Fruit fly (Drosophila melanogaster) whole organism, prepupa: ENCODE data around the gene CG34273.
A peak's percentile ranks its signal among the peaks of the same experiment; 100 is the strongest.

ENCODE experiments used
- Blimp-1 ChIP-seq: fragments of 200-800 bp; sonication (Bioruptor generic); optimal IDR thresholded peaks from 3 replicates; lab custom pipeline; 2017; ENCODE audit warnings: missing biosample characterization, missing genetic modification characterization, mild to moderate bottlenecking, moderate library complexity, missing genetic modification reagents
- CG10631 ChIP-seq: fragments of 200-800 bp; sonication (Bioruptor generic); optimal IDR thresholded peaks from 2 replicates; lab custom pipeline; 2016; ENCODE audit warnings: missing biosample characterization, missing genetic modification characterization
- CG10669 ChIP-seq: fragments of 200-800 bp; sonication (Bioruptor generic); optimal IDR thresholded peaks from 3 replicates; lab custom pipeline; 2018; ENCODE audit warnings: missing biosample characterization, mild to moderate bottlenecking, missing genetic modification characterization, moderate library complexity
- CG11294 ChIP-seq: fragments of 200-800 bp; sonication (Bioruptor generic); IDR thresholded peaks from 2 replicates; pipeline ENCODE4 v1.3.6; 2022; ENCODE audit warnings: missing biosample characterization, missing genetic modification characterization
- CG11902 ChIP-seq: fragments of 200-800 bp; sonication (Bioruptor generic); optimal IDR thresholded peaks from 3 replicates; lab custom pipeline; 2016; ENCODE audit warnings: missing biosample characterization, missing genetic modification characterization
- CG15336 ChIP-seq: fragments of 200-800 bp; sonication (Bioruptor generic); IDR thresholded peaks from 2 replicates; pipeline ENCODE4 v1.3.6; 2022; ENCODE audit warnings: missing biosample characterization, missing genetic modification characterization
- CG1621 ChIP-seq: fragments of 200-800 bp; sonication (Bioruptor generic); optimal IDR thresholded peaks from 3 replicates; lab custom pipeline; 2018; ENCODE audit warnings: missing biosample characterization, mild to moderate bottlenecking, missing genetic modification characterization
- CG16779 ChIP-seq: fragments of 200-800 bp; sonication (Bioruptor generic); optimal IDR thresholded peaks from 3 replicates; lab custom pipeline; 2017; ENCODE audit warnings: missing biosample characterization, mild to moderate bottlenecking, missing genetic modification characterization
- CG3032 ChIP-seq: fragments of 200-800 bp; optimal IDR thresholded peaks from 2 replicates; lab custom pipeline; 2019; ENCODE audit warnings: missing biosample characterization, mild to moderate bottlenecking, missing genetic modification characterization, moderate library complexity
- CG32006 ChIP-seq: fragments of 200-800 bp; sonication (Bioruptor generic); optimal IDR thresholded peaks from 3 replicates; lab custom pipeline; 2017; ENCODE audit warnings: missing biosample characterization, mild to moderate bottlenecking, missing genetic modification characterization
- CG34406 ChIP-seq: fragments of 200-800 bp; sonication (Bioruptor generic); optimal IDR thresholded peaks from 3 replicates; lab custom pipeline; 2016; ENCODE audit warnings: missing biosample characterization, missing genetic modification characterization
- CG3919 ChIP-seq: fragments of 200-800 bp; sonication (Bioruptor generic); optimal IDR thresholded peaks from 3 replicates; lab custom pipeline; 2016; ENCODE audit warnings: missing biosample characterization, missing genetic modification characterization
- CG4318 ChIP-seq: fragments of 200-800 bp; sonication (Bioruptor generic); optimal IDR thresholded peaks from 3 replicates; lab custom pipeline; 2017; ENCODE audit warnings: missing biosample characterization, mild to moderate bottlenecking, missing genetic modification characterization
- CG6163 ChIP-seq: fragments of 200-800 bp; sonication (Bioruptor generic); IDR thresholded peaks from 3 replicates; pipeline ENCODE4 v1.3.6; 2022; ENCODE audit warnings: missing biosample characterization, missing genetic modification characterization
- CG6276 ChIP-seq: fragments of 200-800 bp; sonication (Bioruptor generic); optimal IDR thresholded peaks from 2 replicates; lab custom pipeline; 2017; ENCODE audit warnings: missing biosample characterization, mild to moderate bottlenecking, missing genetic modification characterization
- CG6792 ChIP-seq: fragments of 200-800 bp; sonication (Bioruptor generic); optimal IDR thresholded peaks from 3 replicates; lab custom pipeline; 2016; ENCODE audit warnings: missing biosample characterization, missing genetic modification characterization
- CG6808 ChIP-seq: fragments of 200-800 bp; sonication (Bioruptor generic); optimal IDR thresholded peaks from 3 replicates; lab custom pipeline; 2017; ENCODE audit warnings: missing biosample characterization, missing genetic modification characterization, mild to moderate bottlenecking, moderate library complexity, missing genetic modification reagents
- CG6854 ChIP-seq: fragments of 200-800 bp; sonication (Bioruptor generic); optimal IDR thresholded peaks from 2 replicates; lab custom pipeline; 2017; ENCODE audit warnings: missing biosample characterization, mild to moderate bottlenecking, missing genetic modification characterization
- CG8119 ChIP-seq: fragments of 200-800 bp; sonication (Bioruptor generic); IDR thresholded peaks from 3 replicates; pipeline ENCODE4 v1.3.6; 2022; ENCODE audit warnings: missing biosample characterization, missing genetic modification characterization
- CG8319 ChIP-seq: fragments of 200-800 bp; sonication (Bioruptor generic); optimal IDR thresholded peaks from 3 replicates; lab custom pipeline; 2016; ENCODE audit warnings: missing biosample characterization, missing genetic modification characterization
- CG8632 ChIP-seq: fragments of 200-800 bp; sonication (Bioruptor generic); optimal IDR thresholded peaks from 3 replicates; lab custom pipeline; 2016; ENCODE audit warnings: missing biosample characterization, missing genetic modification characterization
- CG9139 ChIP-seq: fragments of 200-800 bp; sonication (Bioruptor generic); optimal IDR thresholded peaks from 3 replicates; lab custom pipeline; 2017; ENCODE audit warnings: missing biosample characterization, mild to moderate bottlenecking, missing genetic modification characterization
- Eip75B ChIP-seq: fragments of 200-800 bp; sonication (Bioruptor generic); optimal IDR thresholded peaks from 3 replicates; lab custom pipeline; 2016; ENCODE audit warnings: missing biosample characterization, missing genetic modification characterization
- Eip78C ChIP-seq: fragments of 200-800 bp; sonication (Bioruptor generic); peaks from one replicate; lab custom pipeline; 2016; ENCODE audit warnings: missing biosample characterization, missing genetic modification characterization
- Eip93F ChIP-seq: fragments of 200-800 bp; sonication (Bioruptor generic); optimal IDR thresholded peaks from 2 replicates; lab custom pipeline; 2016; ENCODE audit warnings: missing biosample characterization, mild to moderate bottlenecking, missing genetic modification characterization
- Ets21C ChIP-seq: fragments of 200-800 bp; sonication (Bioruptor generic); optimal IDR thresholded peaks from 3 replicates; lab custom pipeline; 2016; ENCODE audit warnings: missing biosample characterization, missing genetic modification characterization
- Ets96B ChIP-seq: fragments of 200-800 bp; optimal IDR thresholded peaks from 2 replicates; lab custom pipeline; 2019; ENCODE audit warnings: missing biosample characterization, mild to moderate bottlenecking, missing genetic modification characterization, moderate library complexity
- Gug ChIP-seq: fragments of 200-800 bp; sonication (Bioruptor generic); IDR thresholded peaks from 2 replicates; pipeline ENCODE4 v1.3.6; 2022; ENCODE audit warnings: missing biosample characterization, missing genetic modification characterization
- Hr38 ChIP-seq: sonication (Bioruptor generic); optimal IDR thresholded peaks from 2 replicates; lab custom pipeline; 2016; ENCODE audit warnings: missing biosample characterization, missing genetic modification characterization
- Hr4 ChIP-seq: fragments of 200-800 bp; sonication (Bioruptor generic); optimal IDR thresholded peaks from 3 replicates; lab custom pipeline; 2016; ENCODE audit warnings: missing biosample characterization, missing genetic modification characterization
- Met ChIP-seq: fragments of 200-800 bp; sonication (Bioruptor generic); optimal IDR thresholded peaks from 3 replicates; lab custom pipeline; 2016; ENCODE audit warnings: missing biosample characterization, missing genetic modification characterization
- OdsH ChIP-seq: fragments of 200-800 bp; sonication (Bioruptor generic); optimal IDR thresholded peaks from 3 replicates; lab custom pipeline; 2016; ENCODE audit warnings: missing biosample characterization, missing genetic modification characterization
- Sox102F ChIP-seq: fragments of 200-800 bp; sonication (Bioruptor generic); optimal IDR thresholded peaks from 2 replicates; lab custom pipeline; 2016; ENCODE audit warnings: missing biosample characterization, mild to moderate bottlenecking, missing genetic modification characterization
- Sox14 ChIP-seq: fragments of 200-800 bp; sonication (Bioruptor generic); optimal IDR thresholded peaks from 3 replicates; lab custom pipeline; 2016; ENCODE audit warnings: missing biosample characterization, missing genetic modification characterization
- Sox15 ChIP-seq: fragments of 200-800 bp; sonication (Bioruptor generic); optimal IDR thresholded peaks from 3 replicates; lab custom pipeline; 2016; ENCODE audit warnings: missing biosample characterization, missing genetic modification characterization
- achi ChIP-seq: fragments of 200-800 bp; sonication (Bioruptor generic); optimal IDR thresholded peaks from 3 replicates; lab custom pipeline; 2016; ENCODE audit warnings: missing biosample characterization, missing genetic modification characterization
- dac ChIP-seq: fragments of 200-800 bp; sonication (Bioruptor generic); optimal IDR thresholded peaks from 2 replicates; lab custom pipeline; 2017; ENCODE audit warnings: missing biosample characterization, mild to moderate bottlenecking, missing genetic modification characterization
- dsx ChIP-seq: fragments of 200-800 bp; optimal IDR thresholded peaks from 3 replicates; lab custom pipeline; 2019; ENCODE audit warnings: missing biosample characterization, mild to moderate bottlenecking, missing genetic modification characterization, moderate library complexity; ENCODE audit not compliant: poor library complexity, severe bottlenecking
- fkh ChIP-seq: fragments of 200-800 bp; sonication (Bioruptor generic); optimal IDR thresholded peaks from 3 replicates; lab custom pipeline; 2017; ENCODE audit warnings: missing biosample characterization, mild to moderate bottlenecking, missing genetic modification characterization, moderate library complexity
- net ChIP-seq: fragments of 200-800 bp; sonication (Bioruptor generic); optimal IDR thresholded peaks from 3 replicates; lab custom pipeline; 2016; ENCODE audit warnings: missing biosample characterization, missing genetic modification characterization
- salr ChIP-seq, 2 experiments: fragments of 200-800 bp; sonication (Bioruptor generic); optimal IDR thresholded peaks; 3 replicates each; lab custom pipeline; 2016 to 2018; ENCODE audit warnings: missing biosample characterization in 2 of 2, missing genetic modification characterization in 2 of 2, mild to moderate bottlenecking in 1 of 2
- spab ChIP-seq: fragments of 200-800 bp; sonication (Bioruptor generic); optimal IDR thresholded peaks from 2 replicates; lab custom pipeline; 2017; ENCODE audit warnings: missing biosample characterization, mild to moderate bottlenecking, missing genetic modification characterization, missing genetic modification reagents
- ss ChIP-seq, 2 experiments: fragments of 200-800 bp; sonication (Bioruptor generic); optimal IDR thresholded peaks; 2 replicates in 1 of 2; 3 replicates in 1 of 2; lab custom pipeline; 2017 to 2018; ENCODE audit warnings: mild to moderate bottlenecking in 2 of 2, missing biosample characterization in 2 of 2, missing genetic modification characterization in 2 of 2, moderate library complexity in 1 of 2
- svp ChIP-seq: fragments of 200-800 bp; sonication (Bioruptor generic); peaks from one replicate; lab custom pipeline; 2016; ENCODE audit warnings: missing biosample characterization, missing genetic modification characterization
- topi ChIP-seq: fragments of 200-800 bp; sonication (Bioruptor generic); optimal IDR thresholded peaks from 3 replicates; lab custom pipeline; 2016; ENCODE audit warnings: missing biosample characterization, missing genetic modification characterization
- vri ChIP-seq: fragments of 200-800 bp; sonication (Bioruptor generic); optimal IDR thresholded peaks from 3 replicates; lab custom pipeline; 2016; ENCODE audit warnings: missing biosample characterization, mild to moderate bottlenecking, missing genetic modification characterization

CG34273 gene

dm6 chr3R:14478438-14479033 lies 38.3 kb upstream of the CG34273 start (continued):
- TF ChIP-seq Hr4 (GFP tag; lab: Kevin White, UChicago): no peak
- no peak for TF ChIP-seq CG11294
- no peak for TF ChIP-seq net
- TF ChIP-seq dac (GFP tag; lab: Kevin White, UChicago): no peak
- TF ChIP-seq CG6276: no peak
- peak; percentile 1 for TF ChIP-seq achi
- no peak for TF ChIP-seq CG6854
- no peak for TF ChIP-seq fkh (GFP tag; lab: Kevin White, UChicago)
- TF ChIP-seq CG3919 (GFP tag; lab: Kevin White, UChicago): peak; percentile 15
- TF ChIP-seq Sox14 (GFP tag; lab: Kevin White, UChicago): no peak
- no peak for TF ChIP-seq ss (GFP tag; optimal IDR thresholded peaks at IDR 0.05; lab: Kevin White, UChicago)
- TF ChIP-seq OdsH (GFP tag; lab: Kevin White, UChicago): no peak
- TF ChIP-seq Ets21C (GFP tag; lab: Kevin White, UChicago): no peak
- TF ChIP-seq CG8119 (GFP tag; lab: Robert Waterston, UW): no peak
- no peak for TF ChIP-seq vri (GFP tag; lab: Kevin White, UChicago)
- no peak for TF ChIP-seq Met (GFP tag; lab: Kevin White, UChicago)
- TF ChIP-seq Ets96B (tag; lab: Kevin White, UChicago): no peak
- no peak for TF ChIP-seq CG32006 (GFP tag; lab: Kevin White, UChicago)
- TF ChIP-seq CG16779 (tag; lab: Kevin White, UChicago): no peak
- TF ChIP-seq CG10631 (GFP tag; lab: Kevin White, UChicago): no peak
- TF ChIP-seq CG9139: no peak
- TF ChIP-seq, all 60 proteins: peak for 5

DNA sequence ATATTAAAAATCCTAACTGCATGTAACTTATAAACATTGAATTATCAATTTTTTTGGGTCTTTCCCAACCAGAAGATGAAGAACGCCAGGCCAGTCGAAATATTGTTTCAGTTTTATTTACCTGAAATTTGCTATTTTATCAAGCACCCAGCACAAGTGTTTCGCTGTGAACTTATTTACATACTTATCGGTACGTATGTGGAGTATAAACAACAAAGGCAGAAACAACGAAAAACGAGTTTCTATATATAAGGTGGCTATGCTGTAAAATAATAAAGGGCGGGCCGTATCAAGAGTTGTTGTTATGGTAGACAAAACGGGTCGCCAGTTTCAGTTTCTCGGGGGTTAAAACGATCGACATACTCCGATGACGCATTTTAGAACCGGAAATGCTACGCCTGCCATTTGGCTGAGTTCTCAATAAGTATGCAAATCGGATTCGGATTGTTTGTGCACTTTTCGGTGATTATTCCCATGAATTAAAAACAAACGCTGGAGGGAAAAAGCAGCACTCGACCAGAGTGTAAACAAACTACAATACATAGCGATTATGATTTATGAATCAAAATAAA lies 37.1 kb upstream of the CG34273 start:
- TF ChIP-seq dsx: no peak
- TF ChIP-seq fkh (GFP tag; lab: Kevin White, UChicago): peak; percentile 79
- no peak for TF ChIP-seq CG6792 (GFP tag; lab: Kevin White, UChicago)
- TF ChIP-seq Eip78C (GFP tag; lab: Kevin White, UChicago): peak; percentile 26

DNA sequence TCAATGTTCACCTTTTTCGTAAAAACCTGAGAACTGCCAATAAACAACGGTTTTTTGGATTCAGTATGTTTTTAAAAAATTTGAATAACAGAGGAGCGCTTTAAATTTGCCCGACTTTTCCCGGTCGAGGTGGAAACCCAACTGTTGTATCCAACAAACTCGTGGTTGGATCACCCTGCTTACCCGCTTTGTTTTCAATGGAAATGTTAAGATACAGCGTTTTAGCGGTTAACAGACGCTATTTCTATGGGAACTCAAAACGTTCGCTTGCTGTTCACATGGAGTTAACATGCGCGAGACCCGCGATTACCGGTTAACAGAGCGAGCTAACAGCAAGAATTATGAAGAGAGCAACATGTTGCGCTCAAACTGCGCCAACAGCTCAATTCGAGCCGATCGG lies 35.3 kb upstream of the CG34273 start, which contains the start of gene cv-c:
cv-c (minus strand) TSS at position 145 of the 400 bp plus-strand sequence.
- TF ChIP-seq salr (GFP tag; optimal IDR thresholded peaks at IDR 0.05; lab: Kevin White, UChicago) (no peak), svp (GFP tag; lab: Kevin White, UChicago) (peak; percentile 78), CG32006 (GFP tag; lab: Kevin White, UChicago) (no peak), CG6808 (GFP tag; lab: Kevin White, UChicago) (no peak), CG34406 (GFP tag; lab: Kevin White, UChicago) (no peak), Eip78C (GFP tag; lab: Kevin White, UChicago) (peak; percentile 76), CG8319 (GFP tag; lab: Kevin White, UChicago) (no peak), dsx (peak; percentile 24), CG4318 (GFP tag; lab: Kevin White, UChicago) (no peak), CG3032 (tag; lab: Kevin White, UChicago) (no peak), CG16779 (tag; lab: Kevin White, UChicago) (no peak), Gug (GFP tag; lab: Robert Waterston, UW) (no peak), Ets96B (tag; lab: Kevin White, UChicago) (no peak), CG10669 (GFP tag; lab: Kevin White, UChicago) (no peak), CG6163 (GFP tag; lab: Robert Waterston, UW) (0 out of 3 replicates have a peak, but pooled peaks have one; percentile 13), Blimp-1 (GFP tag; lab: Kevin White, UChicago) (no peak), CG1621 (no peak), Eip75B (GFP tag; lab: Kevin White, UChicago) (peak; percentile 19), Sox102F (GFP tag; lab: Kevin White, UChicago) (no peak), net (peak; percentile 13), Eip93F (peak; percentile 0), achi (no peak), CG8632 (GFP tag; lab: Kevin White, UChicago) (no peak), CG15336 (GFP tag; lab: Robert Waterston, UW) (no peak), spab (no peak), Hr38 (no peak), Sox15 (GFP tag; lab: Kevin White, UChicago) (no peak), CG6276 (no peak), vri (GFP tag; lab: Kevin White, UChicago) (peak; percentile 21), Sox14 (GFP tag; lab: Kevin White, UChicago) (peak; percentile 31), CG11902 (GFP tag; lab: Kevin White, UChicago) (no peak), topi (GFP tag; lab: Kevin White, UChicago) (peak; percentile 12), Ets21C (GFP tag; lab: Kevin White, UChicago) (no peak), CG9139 (no peak)
